Fruit fly (Drosophila melanogaster): ENCODE data around the gene CG31404.

Gene CG31404

dm6 chr3R:19370693-19371092, 5.1 kb downstream of the CG31404 start:
- no peak for TF ChIP-seq CG33017 (tag; optimal IDR thresholded peaks at IDR 0.05)
- TF ChIP-seq CG12768 (GFP tag; optimal IDR thresholded peaks at IDR 0.05): no peak
- TF ChIP-seq CG11617 (GFP tag; optimal IDR thresholded peaks at IDR 0.05): no peak
- no peak for TF ChIP-seq Crg-1 (GFP tag; optimal IDR thresholded peaks at IDR 0.05)

DNA sequence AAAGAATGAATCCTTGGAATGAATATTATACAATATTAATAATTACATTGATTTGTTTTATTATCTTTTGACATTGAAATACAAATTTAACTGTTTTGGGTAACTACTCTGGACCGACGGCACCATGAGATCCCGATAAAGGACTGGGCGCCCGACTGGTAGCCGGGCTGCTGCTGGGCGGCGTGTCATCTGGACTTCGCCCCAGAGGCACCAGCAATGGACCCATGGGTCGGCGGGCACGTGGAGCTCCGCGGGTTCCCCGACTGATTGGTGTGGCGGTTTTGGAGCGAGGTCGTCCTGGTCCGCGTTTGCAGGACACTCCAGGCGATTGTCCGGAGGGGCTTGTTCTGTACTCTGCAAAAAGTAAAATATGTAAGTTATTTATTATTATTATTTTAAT, 6.8 kb downstream of the CG31404 start:
- TF ChIP-seq bab1 (GFP tag; optimal IDR thresholded peaks at IDR 0.05): no peak
- TF ChIP-seq CG5204 (GFP tag; optimal IDR thresholded peaks at IDR 0.05): no peak
- TF ChIP-seq kay (GFP tag; ENCODE audit: borderline replicate concordance): no peak
- TF ChIP-seq CG1620 (GFP tag; optimal IDR thresholded peaks at IDR 0.05): no peak

- TF ChIP-seq Clk (GFP tag; optimal IDR thresholded peaks at IDR 0.05) (no peak), Hr96 (GFP tag; optimal IDR thresholded peaks at IDR 0.05) (no peak), CG5204 (GFP tag; optimal IDR thresholded peaks at IDR 0.05) (no peak), CG14711 (tag; optimal IDR thresholded peaks at IDR 0.05) (no peak), CG33017 (tag; optimal IDR thresholded peaks at IDR 0.05) (no peak), cnc (optimal IDR thresholded peaks at IDR 0.05) (no peak), tj (GFP tag; optimal IDR thresholded peaks at IDR 0.05) (no peak), CG11617 (GFP tag; optimal IDR thresholded peaks at IDR 0.05) (no peak), bab1 (GFP tag; optimal IDR thresholded peaks at IDR 0.05) (no peak), cic (GFP tag; optimal IDR thresholded peaks at IDR 0.05) (no peak), CG7101 (tag; optimal IDR thresholded peaks at IDR 0.05) (no peak), CG7045 (GFP tag; optimal IDR thresholded peaks at IDR 0.05) (no peak), pad (GFP tag; optimal IDR thresholded peaks at IDR 0.05) (no peak)
These were observed 12.9 kb downstream of the CG31404 start for dm6 chr3R:19362879-19363278.

DNA sequence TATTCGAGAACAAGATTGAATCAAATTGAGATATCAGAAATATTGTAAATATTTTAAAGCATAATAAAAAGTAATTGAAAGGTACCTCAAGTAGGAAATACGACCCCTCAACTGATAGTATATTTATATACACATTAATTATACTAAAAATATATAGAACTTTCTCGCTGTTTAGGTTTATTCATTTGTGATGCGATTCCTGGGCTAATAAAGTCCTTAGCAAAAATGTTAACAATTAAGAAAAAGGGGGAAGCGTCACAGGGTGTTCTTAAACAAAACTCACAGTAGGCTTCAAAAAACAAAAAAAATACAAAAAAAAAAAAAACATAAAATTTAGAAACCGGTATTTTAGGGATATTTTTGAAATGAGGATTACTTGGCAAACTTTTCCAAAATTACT, 22.1 kb downstream of the CG31404 start, which contains the start of gene CG43203:
Gene CG43203 (plus strand): TSS at position 301 of the 400 bp plus-strand sequence.
- TF ChIP-seq CG1620 (GFP tag; optimal IDR thresholded peaks at IDR 0.05): no peak
- no peak for TF ChIP-seq CG14711 (tag; optimal IDR thresholded peaks at IDR 0.05)
- no peak for TF ChIP-seq bab1 (GFP tag; optimal IDR thresholded peaks at IDR 0.05)
- no peak for TF ChIP-seq tj (GFP tag; optimal IDR thresholded peaks at IDR 0.05)
- no peak for TF ChIP-seq kay (GFP tag; ENCODE audit: borderline replicate concordance)
- TF ChIP-seq CG7045 (GFP tag; optimal IDR thresholded peaks at IDR 0.05): no peak
- no peak for TF ChIP-seq Mnt (GFP tag; optimal IDR thresholded peaks at IDR 0.05)
- TF ChIP-seq CG33017 (tag; optimal IDR thresholded peaks at IDR 0.05): no peak
- no peak for TF ChIP-seq CG5204 (GFP tag; optimal IDR thresholded peaks at IDR 0.05)
- TF ChIP-seq CG11617 (GFP tag; optimal IDR thresholded peaks at IDR 0.05): no peak
- no peak for TF ChIP-seq CG7101 (tag; optimal IDR thresholded peaks at IDR 0.05)
- TF ChIP-seq Hr96 (GFP tag; optimal IDR thresholded peaks at IDR 0.05): no peak
- no peak for TF ChIP-seq Clk (GFP tag; optimal IDR thresholded peaks at IDR 0.05)
- TF ChIP-seq Crg-1 (GFP tag; optimal IDR thresholded peaks at IDR 0.05): no peak
- no peak for TF ChIP-seq ovo (GFP tag; optimal IDR thresholded peaks at IDR 0.05)
- TF ChIP-seq CG12768 (GFP tag; optimal IDR thresholded peaks at IDR 0.05): no peak

DNA sequence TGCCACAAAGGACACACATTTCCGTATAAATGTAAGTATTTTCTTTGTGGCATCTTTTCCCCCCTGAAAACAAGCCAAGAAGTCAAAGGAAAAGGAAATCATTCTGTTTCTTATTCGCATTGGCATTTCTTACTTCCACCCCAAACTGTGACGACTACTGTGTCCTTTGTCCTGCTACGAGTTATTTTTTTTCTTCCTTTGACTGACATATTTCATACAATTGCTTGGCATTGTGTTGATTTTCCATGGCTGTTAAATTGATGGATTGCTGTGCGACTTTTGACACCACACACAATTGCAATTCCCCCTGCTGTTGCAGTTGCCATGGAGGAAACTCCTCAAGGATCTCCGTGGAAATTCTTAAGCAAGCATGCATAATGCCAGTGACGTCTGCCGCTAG, 23.7 kb downstream of the CG31404 start:
- TF ChIP-seq Clk (GFP tag; optimal IDR thresholded peaks at IDR 0.05): no peak
- no peak for TF ChIP-seq CG7045 (GFP tag; optimal IDR thresholded peaks at IDR 0.05)
- TF ChIP-seq cnc (optimal IDR thresholded peaks at IDR 0.05): no peak
- TF ChIP-seq Mnt (GFP tag; optimal IDR thresholded peaks at IDR 0.05): no peak
- TF ChIP-seq ovo (GFP tag; optimal IDR thresholded peaks at IDR 0.05): no peak
- no peak for TF ChIP-seq bab1 (GFP tag; optimal IDR thresholded peaks at IDR 0.05)
- TF ChIP-seq CG12768 (GFP tag; optimal IDR thresholded peaks at IDR 0.05): no peak
- no peak for TF ChIP-seq CG7101 (tag; optimal IDR thresholded peaks at IDR 0.05)
- no peak for TF ChIP-seq toe (GFP tag; optimal IDR thresholded peaks at IDR 0.05)
- no peak for TF ChIP-seq kay (GFP tag; ENCODE audit: borderline replicate concordance)
- no peak for TF ChIP-seq cic (GFP tag; optimal IDR thresholded peaks at IDR 0.05)
- no peak for TF ChIP-seq CG5204 (GFP tag; optimal IDR thresholded peaks at IDR 0.05)
- no peak for TF ChIP-seq CG1620 (GFP tag; optimal IDR thresholded peaks at IDR 0.05)
- no peak for TF ChIP-seq Crg-1 (GFP tag; optimal IDR thresholded peaks at IDR 0.05)
- no peak for TF ChIP-seq tj (GFP tag; optimal IDR thresholded peaks at IDR 0.05)

- TF ChIP-seq CG33017 (tag; optimal IDR thresholded peaks at IDR 0.05) (no peak), cnc (optimal IDR thresholded peaks at IDR 0.05) (no peak), pad (GFP tag; optimal IDR thresholded peaks at IDR 0.05) (no peak), CG12768 (GFP tag; optimal IDR thresholded peaks at IDR 0.05) (no peak), Hr96 (GFP tag; optimal IDR thresholded peaks at IDR 0.05) (no peak), toe (GFP tag; optimal IDR thresholded peaks at IDR 0.05) (no peak), CG14711 (tag; optimal IDR thresholded peaks at IDR 0.05) (no peak), Crg-1 (GFP tag; optimal IDR thresholded peaks at IDR 0.05) (no peak), Mnt (GFP tag; optimal IDR thresholded peaks at IDR 0.05) (no peak), Clk (GFP tag; optimal IDR thresholded peaks at IDR 0.05) (no peak)
These were observed 25.4 kb downstream of the CG31404 start for dm6 chr3R:19350375-19350943.

DNA sequence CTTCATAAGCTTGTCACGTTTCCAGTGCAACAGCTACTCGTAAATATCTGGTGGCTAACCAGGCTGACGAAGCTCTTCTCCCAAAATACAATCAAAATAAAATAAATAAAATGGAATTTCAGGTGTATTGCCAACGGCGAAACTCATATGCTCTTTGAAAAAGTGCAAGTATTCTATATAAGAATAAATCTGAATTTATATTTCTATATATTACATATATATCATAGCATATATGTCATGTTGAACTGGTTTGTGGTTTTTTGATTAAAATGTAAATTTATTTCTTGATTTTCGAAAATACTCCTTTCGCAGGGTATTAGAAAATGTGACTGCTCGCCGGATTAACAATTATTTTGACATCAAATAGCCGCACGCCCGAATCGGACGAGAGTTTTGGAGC, 28.1 kb downstream of the CG31404 start:
- TF ChIP-seq CG7101 (tag; optimal IDR thresholded peaks at IDR 0.05) (no peak), bab1 (GFP tag; optimal IDR thresholded peaks at IDR 0.05) (no peak), CG14711 (tag; optimal IDR thresholded peaks at IDR 0.05) (no peak), kay (GFP tag; ENCODE audit: borderline replicate concordance) (no peak), tj (GFP tag; optimal IDR thresholded peaks at IDR 0.05) (no peak), CG7045 (GFP tag; optimal IDR thresholded peaks at IDR 0.05) (no peak), Hr96 (GFP tag; optimal IDR thresholded peaks at IDR 0.05) (no peak), Mnt (GFP tag; optimal IDR thresholded peaks at IDR 0.05) (no peak), ovo (GFP tag; optimal IDR thresholded peaks at IDR 0.05) (no peak), CG33017 (tag; optimal IDR thresholded peaks at IDR 0.05) (no peak), cnc (optimal IDR thresholded peaks at IDR 0.05) (no peak), Crg-1 (GFP tag; optimal IDR thresholded peaks at IDR 0.05) (no peak)

All from whole organism, adult.